Worm (Caenorhabditis elegans): ENCODE measurements around the gene srh-209.

Gene srh-209

ce11 chrV:18389046-18389445 lies 15.6 kb downstream of the srh-209 start, which contains the start of the genes Y51A2B.4 and Y51A2B.5:
Y51A2B.4 (minus strand) TSS chrV:18389146.
Y51A2B.5 (plus strand) TSS chrV:18389277.
- TF ChIP-seq dpl-1 (GFP tag; optimal IDR thresholded peaks at IDR 0.05) = no peak
- TF ChIP-seq elt-3 (tag; optimal IDR thresholded peaks at IDR 0.05) = no peak
- TF ChIP-seq nhr-47 (tag; optimal IDR thresholded peaks at IDR 0.05) = no peak
- TF ChIP-seq mdl-1 (tag; optimal IDR thresholded peaks at IDR 0.05) = no peak
- no peak for TF ChIP-seq elt-2 (tag; optimal IDR thresholded peaks at IDR 0.05)
- no peak for TF ChIP-seq ceh-8 (GFP tag; optimal IDR thresholded peaks at IDR 0.05)

- TF ChIP-seq nhr-237 (tag; optimal IDR thresholded peaks at IDR 0.05) (no peak), unc-98 (GFP tag; IDR thresholded peaks at IDR 0.05) (no peak), mab-9 (GFP tag; IDR thresholded peaks at IDR 0.05) (no peak), nhr-84 (tag; optimal IDR thresholded peaks at IDR 0.05) (no peak), mef-2 (tag; optimal IDR thresholded peaks at IDR 0.05) (no peak), isw-1 (GFP tag; IDR thresholded peaks at IDR 0.05) (no peak), F16B12.6 (tag; optimal IDR thresholded peaks at IDR 0.05) (no peak), lir-3 (tag; optimal IDR thresholded peaks at IDR 0.05; ENCODE audit: poor library complexity) (no peak), fkh-4 (tag; optimal IDR thresholded peaks at IDR 0.05; ENCODE audit: borderline replicate concordance) (no peak), tlp-1 (tag; optimal IDR thresholded peaks at IDR 0.05) (no peak), C34B4.2 (tag; optimal IDR thresholded peaks at IDR 0.05) (no peak), zag-1 (tag; optimal IDR thresholded peaks at IDR 0.05) (no peak), skn-1 (tag; optimal IDR thresholded peaks at IDR 0.05) (no peak), Y116A8C.19 (tag; optimal IDR thresholded peaks at IDR 0.05; ENCODE audit: borderline replicate concordance) (no peak)
Observed at ce11 chrV:18382590-18382989, 22.1 kb downstream of the srh-209 start, which contains the start of gene nhr-288. nhr-288 (minus strand) TSS chrV:18382690.

- no peak for TF ChIP-seq unc-98 (GFP tag; IDR thresholded peaks at IDR 0.05)
- TF ChIP-seq sup-37 (GFP tag; optimal IDR thresholded peaks at IDR 0.05) = no peak
- TF ChIP-seq pqm-1 (tag; optimal IDR thresholded peaks at IDR 0.05) = no peak
- TF ChIP-seq unc-86 (tag; optimal IDR thresholded peaks at IDR 0.05) = no peak
- no peak for TF ChIP-seq sox-4 (tag; optimal IDR thresholded peaks at IDR 0.05)
- TF ChIP-seq jun-1 (tag; optimal IDR thresholded peaks at IDR 0.05) = no peak
- no peak for TF ChIP-seq alr-1 (tag; optimal IDR thresholded peaks at IDR 0.05; ENCODE audit: borderline replicate concordance)
- TF ChIP-seq ces-1 (GFP tag; optimal IDR thresholded peaks at IDR 0.05) = no peak
- TF ChIP-seq tlp-1 (tag; optimal IDR thresholded peaks at IDR 0.05) = no peak
- TF ChIP-seq ceh-88 (GFP tag; IDR thresholded peaks at IDR 0.05) = no peak
- no peak for TF ChIP-seq nhr-85 (tag)
- TF ChIP-seq lir-3 (tag; optimal IDR thresholded peaks at IDR 0.05; ENCODE audit: poor library complexity) = no peak
- no peak for TF ChIP-seq mdl-1 (tag; optimal IDR thresholded peaks at IDR 0.05)
- TF ChIP-seq mep-1 (tag; optimal IDR thresholded peaks at IDR 0.05) = no peak
- TF ChIP-seq egl-13 (tag; optimal IDR thresholded peaks at IDR 0.05) = no peak
- no peak for TF ChIP-seq lin-13 (GFP tag; optimal IDR thresholded peaks at IDR 0.05)
- no peak for TF ChIP-seq nhr-76 (tag; optimal IDR thresholded peaks at IDR 0.05)
Observed at ce11 chrV:18378819-18379218, 25.8 kb downstream of the srh-209 start, which contains the start of gene Y51A2B.8. Y51A2B.8 (plus strand) TSS chrV:18379119.

ce11 chrV:18375551-18375950 lies 29.1 kb downstream of the srh-209 start:
- TF ChIP-seq unc-30 (tag; optimal IDR thresholded peaks at IDR 0.05) = no peak
- TF ChIP-seq skn-1 (tag; optimal IDR thresholded peaks at IDR 0.05) = no peak
- no peak for TF ChIP-seq ceh-63 (GFP tag; optimal IDR thresholded peaks at IDR 0.05)

- no peak for TF ChIP-seq nhr-84 (tag; optimal IDR thresholded peaks at IDR 0.05)
- no peak for TF ChIP-seq alr-1 (tag; optimal IDR thresholded peaks at IDR 0.05; ENCODE audit: borderline replicate concordance)
- no peak for TF ChIP-seq blmp-1 (tag; optimal IDR thresholded peaks at IDR 0.05)
- no peak for TF ChIP-seq irx-1 (tag; optimal IDR thresholded peaks at IDR 0.05)
- no peak for TF ChIP-seq unc-62 (GFP tag; optimal IDR thresholded peaks at IDR 0.05)
- TF ChIP-seq unc-86 (tag; optimal IDR thresholded peaks at IDR 0.05) = no peak
- TF ChIP-seq lin-39 (tag; optimal IDR thresholded peaks at IDR 0.05) = no peak
- no peak for TF ChIP-seq tbx-2 (tag; optimal IDR thresholded peaks at IDR 0.05)
- no peak for TF ChIP-seq aha-1 (tag; optimal IDR thresholded peaks at IDR 0.05)
- TF ChIP-seq sox-4 (tag; optimal IDR thresholded peaks at IDR 0.05) = no peak
- no peak for TF ChIP-seq nhr-77 (tag; optimal IDR thresholded peaks at IDR 0.05)
- TF ChIP-seq pax-3 (tag; optimal IDR thresholded peaks at IDR 0.05) = no peak
- no peak for TF ChIP-seq mep-1 (tag; optimal IDR thresholded peaks at IDR 0.05)
- TF ChIP-seq unc-130 (tag; optimal IDR thresholded peaks at IDR 0.05) = no peak
- TF ChIP-seq ztf-4 (tag; optimal IDR thresholded peaks at IDR 0.05) = no peak
- TF ChIP-seq lsy-2 (tag; optimal IDR thresholded peaks at IDR 0.05) = no peak
- no peak for TF ChIP-seq efl-1 (optimal IDR thresholded peaks at IDR 0.05)
- TF ChIP-seq efl-1 (GFP tag; optimal IDR thresholded peaks at IDR 0.05 in 1 of 2) = no peak
- no peak for TF ChIP-seq nhr-85 (tag)
Observed at ce11 chrV:18374194-18374593, 30.5 kb downstream of the srh-209 start, which contains the start of gene Y51A2B.2. Y51A2B.2 (plus strand) TSS chrV:18374494.

Measured in whole organism, L1 larva.